Fruit fly (Drosophila melanogaster): ENCODE data around the gene Rga.

Gene Rga

dm6 chr3R:5587863-5588519 is 24.9 kb downstream of the Rga start, which contains the start of gene CG2926 (continued):
- TF ChIP-seq Opbp (GFP tag; IDR thresholded peaks at IDR 0.05; ENCODE audit: partially characterized antibody) (peak; percentile 94), lbe (GFP tag; optimal IDR thresholded peaks at IDR 0.05) (no peak), her (GFP tag; optimal IDR thresholded peaks at IDR 0.05) (peak; percentile 55), lilli (GFP tag; optimal IDR thresholded peaks at IDR 0.05) (peak; percentile 69), CG4730 (GFP tag; IDR thresholded peaks at IDR 0.05) (no peak), Elba2 (GFP tag; optimal IDR thresholded peaks at IDR 0.05) (peak; percentile 93), CG6854 (GFP tag; optimal IDR thresholded peaks at IDR 0.05) (no peak), CG11723 (GFP tag; optimal IDR thresholded peaks at IDR 0.05) (no peak), slbo (GFP tag; IDR thresholded peaks at IDR 0.05) (peak; percentile 72), Jarid2 (GFP tag; optimal IDR thresholded peaks at IDR 0.05) (no peak), Chrac-16 (GFP tag; optimal IDR thresholded peaks at IDR 0.05) (no peak), CG15479 (GFP tag; optimal IDR thresholded peaks at IDR 0.05) (no peak), CG15696 (tag; optimal IDR thresholded peaks at IDR 0.05) (no peak), CG3726 (GFP tag; IDR thresholded peaks at IDR 0.05) (no peak), btn (GFP tag; optimal IDR thresholded peaks at IDR 0.05) (no peak), Awh (GFP tag; IDR thresholded peaks at IDR 0.05) (no peak), CG14441 (GFP tag; IDR thresholded peaks at IDR 0.05) (0 out of 2 replicates have a peak, but pooled peaks have one; percentile 18), Hmx (GFP tag; optimal IDR thresholded peaks at IDR 0.05) (no peak), CG10321 (GFP tag; IDR thresholded peaks at IDR 0.05) (no peak), tup (GFP tag; optimal IDR thresholded peaks at IDR 0.05) (no peak), Dll (GFP tag; IDR thresholded peaks at IDR 0.05; ENCODE audit: partially characterized antibody) (peak; percentile 82), CG5180 (GFP tag; optimal IDR thresholded peaks at IDR 0.05) (no peak), ems (GFP tag; optimal IDR thresholded peaks at IDR 0.05) (no peak), twi (tag; optimal IDR thresholded peaks at IDR 0.05) (no peak), CG7928 (GFP tag; optimal IDR thresholded peaks at IDR 0.05) (peak; percentile 6), CG1024 (GFP tag; IDR thresholded peaks at IDR 0.05) (no peak), h (optimal IDR thresholded peaks at IDR 0.05) (no peak), schlank (tag; optimal IDR thresholded peaks at IDR 0.05) (no peak), stc (GFP tag; IDR thresholded peaks at IDR 0.05) (0 out of 2 replicates have a peak, but pooled peaks have one; percentile 9), gt (GFP tag; IDR thresholded peaks at IDR 0.05) (no peak), gce (GFP tag; IDR thresholded peaks at IDR 0.05) (no peak), CG15011 (GFP tag; optimal IDR thresholded peaks at IDR 0.05) (no peak), CG33557 (GFP tag; optimal IDR thresholded peaks at IDR 0.05) (no peak), TFAM (GFP tag; optimal IDR thresholded peaks at IDR 0.05) (no peak)

dm6 chr3R:5573883-5574282 is 39.0 kb downstream of the Rga start:
- TF ChIP-seq chinmo (GFP tag; IDR thresholded peaks at IDR 0.05; ENCODE audit: partially characterized antibody): 0 out of 4 replicates have a peak, but pooled peaks have one; percentile 42
- TF ChIP-seq CG12659 (GFP tag; optimal IDR thresholded peaks at IDR 0.05): no peak
- TF ChIP-seq bigmax (GFP tag; optimal IDR thresholded peaks at IDR 0.05): no peak
- TF ChIP-seq GATAe (GFP tag; conservative IDR thresholded peaks at IDR 0.05): no peak
- TF ChIP-seq CG13287 (GFP tag; IDR thresholded peaks at IDR 0.05; ENCODE audit: partially characterized antibody): no peak
- TF ChIP-seq fd3F (GFP tag; optimal IDR thresholded peaks at IDR 0.05): no peak
- TF ChIP-seq onecut (GFP tag; IDR thresholded peaks at IDR 0.05): no peak
- peak; percentile 66 for TF ChIP-seq Med (GFP tag)
- TF ChIP-seq sqz (GFP tag; optimal IDR thresholded peaks at IDR 0.05): no peak
- peak; percentile 88 for TF ChIP-seq Hey (tag; optimal IDR thresholded peaks at IDR 0.05)
- no peak for TF ChIP-seq abd-A (tag; optimal IDR thresholded peaks at IDR 0.05)

Data from whole organism, embryonic.